Worm (Caenorhabditis elegans) whole organism, mixed stage, embryonic: Measurements from ENCODE around the gene scc-1.

Experiments used
- blmp-1 ChIP-seq: fragments of 150-350 bp; optimal IDR thresholded peaks from 2 replicates; lab custom pipeline; 2014; ENCODE audit warnings: missing biosample characterization, missing genetic modification characterization
- ceh-39 ChIP-seq: fragments of 150-350 bp; optimal IDR thresholded peaks from 2 replicates; lab custom pipeline; 2014; ENCODE audit warnings: missing biosample characterization, missing genetic modification characterization
- elt-1 ChIP-seq: sonication (generic microtip); optimal IDR thresholded peaks from 2 replicates; lab custom pipeline; 2017; ENCODE audit warnings: missing genetic modification characterization, mild to moderate bottlenecking, missing compliant biosample characterization, antibody characterized with exemption, moderate library complexity, borderline replicate concordance; ENCODE audit not compliant: insufficient read depth
- nhr-12 ChIP-seq: fragments of 150-350 bp; optimal IDR thresholded peaks from 2 replicates; lab custom pipeline; 2014; ENCODE audit warnings: missing biosample characterization, missing genetic modification characterization
- pha-4 ChIP-seq: fragments of 150-350 bp; optimal IDR thresholded peaks from 2 replicates; lab custom pipeline; 2018; ENCODE audit warnings: missing biosample characterization, missing genetic modification reagents, missing genetic modification characterization
- snpc-4 ChIP-seq: fragments of 150-350 bp; optimal IDR thresholded peaks from 2 replicates; lab custom pipeline; 2014; ENCODE audit warnings: missing biosample characterization, missing genetic modification characterization
- unc-120 ChIP-seq: sonication (generic microtip); optimal IDR thresholded peaks from 2 replicates; lab custom pipeline; 2017; ENCODE audit warnings: missing genetic modification characterization, missing compliant biosample characterization; ENCODE audit not compliant: poor library complexity, severe bottlenecking
- unc-39 ChIP-seq: fragments of 150-350 bp; optimal IDR thresholded peaks from 2 replicates; lab custom pipeline; 2014; ENCODE audit warnings: missing biosample characterization, missing genetic modification characterization
- ztf-11 ChIP-seq: fragments of 150-350 bp; optimal IDR thresholded peaks from 2 replicates; lab custom pipeline; 2014; ENCODE audit warnings: missing biosample characterization, missing genetic modification characterization

- TF ChIP-seq ztf-11 (no peak), pha-4 (tag; lab: Kevin White, UChicago) (no peak), snpc-4 (tag; lab: Kevin White, UChicago) (no peak), unc-120 (tag; lab: Kevin White, UChicago) (no peak), unc-39 (no peak), nhr-12 (no peak), blmp-1 (no peak), elt-1 (tag; lab: Kevin White, UChicago) (no peak), ceh-39 (tag; lab: Kevin White, UChicago) (no peak)
Measured at ce11 chrII:4741527-4742187, 43.1 kb downstream of the scc-1 start, which contains the start of gene acs-11.
